Worm (Caenorhabditis elegans) whole organism, L1 larva: ENCODE results near the gene dgn-2.

Source experiments
- C16A3.4 ChIP-seq: fragments of 150-350 bp; optimal IDR thresholded peaks from 2 replicates; lab custom pipeline; 2014; ENCODE audit warnings: missing biosample characterization, missing genetic modification characterization
- ama-1 ChIP-seq: fragments of 150-350 bp; optimal IDR thresholded peaks from 2 replicates; lab custom pipeline; 2014
- ceh-82 ChIP-seq, 3 experiments: fragments of 150-350 bp in 1 of 3; sonication (generic microtip) in 2 of 3; optimal IDR thresholded peaks; 2 replicates each; lab custom pipeline; 2014 to 2017; ENCODE audit warnings: missing biosample characterization in 3 of 3, missing genetic modification characterization in 3 of 3
- ceh-88 ChIP-seq: fragments of 200-800 bp; sonication (Bioruptor generic); IDR thresholded peaks from 2 replicates; pipeline ENCODE4 v1.3.6; 2022; ENCODE audit warnings: missing genetic modification characterization, missing compliant biosample characterization
- efl-3 ChIP-seq: fragments of 200-800 bp; sonication (Bioruptor generic); optimal IDR thresholded peaks from 2 replicates; lab custom pipeline; 2018; ENCODE audit warnings: mild to moderate bottlenecking, missing genetic modification characterization, missing compliant biosample characterization
- elt-2 ChIP-seq: sonication (generic microtip); optimal IDR thresholded peaks from 2 replicates; lab custom pipeline; 2016; ENCODE audit warnings: missing genetic modification characterization, mild to moderate bottlenecking, inconsistent platforms, missing compliant biosample characterization, missing genetic modification reagents
- fkh-8 ChIP-seq: sonication (generic microtip); optimal IDR thresholded peaks from 2 replicates; lab custom pipeline; 2016; ENCODE audit warnings: mild to moderate bottlenecking, missing genetic modification characterization, missing compliant biosample characterization
- irx-1 ChIP-seq: sonication (generic microtip); optimal IDR thresholded peaks from 2 replicates; lab custom pipeline; 2016; ENCODE audit warnings: missing genetic modification characterization, missing compliant biosample characterization
- jun-1 ChIP-seq: fragments of 150-350 bp; optimal IDR thresholded peaks from 2 replicates; lab custom pipeline; 2014; ENCODE audit warnings: missing biosample characterization, missing genetic modification reagents, missing genetic modification characterization
- nhr-47 ChIP-seq: sonication (generic microtip); optimal IDR thresholded peaks from 2 replicates; lab custom pipeline; 2016; ENCODE audit warnings: mild to moderate bottlenecking, missing genetic modification characterization, moderate library complexity, missing compliant biosample characterization
- nhr-77 ChIP-seq: fragments of 150-350 bp; optimal IDR thresholded peaks from 2 replicates; lab custom pipeline; 2014; ENCODE audit warnings: missing biosample characterization, missing genetic modification characterization
- nhr-85 ChIP-seq: sonication (generic microtip); peaks from one replicate; lab custom pipeline; 2016; ENCODE audit warnings: missing genetic modification characterization, inconsistent platforms, missing compliant biosample characterization
- pag-3 ChIP-seq: sonication (generic microtip); optimal IDR thresholded peaks from 2 replicates; lab custom pipeline; 2017; ENCODE audit warnings: missing genetic modification characterization, mild to moderate bottlenecking, missing compliant biosample characterization, antibody characterized with exemption, borderline replicate concordance; ENCODE audit not compliant: insufficient read depth
- swsn-7 ChIP-seq: sonication (generic microtip); optimal IDR thresholded peaks from 2 replicates; lab custom pipeline; 2016; ENCODE audit warnings: missing genetic modification characterization, missing compliant biosample characterization
- tlp-1 ChIP-seq: fragments of 150-350 bp; optimal IDR thresholded peaks from 2 replicates; lab custom pipeline; 2014; ENCODE audit warnings: missing biosample characterization, missing genetic modification characterization
- zag-1 ChIP-seq: fragments of 150-350 bp; optimal IDR thresholded peaks from 2 replicates; lab custom pipeline; 2014; ENCODE audit warnings: missing biosample characterization, missing genetic modification characterization

dgn-2 gene

DNA sequence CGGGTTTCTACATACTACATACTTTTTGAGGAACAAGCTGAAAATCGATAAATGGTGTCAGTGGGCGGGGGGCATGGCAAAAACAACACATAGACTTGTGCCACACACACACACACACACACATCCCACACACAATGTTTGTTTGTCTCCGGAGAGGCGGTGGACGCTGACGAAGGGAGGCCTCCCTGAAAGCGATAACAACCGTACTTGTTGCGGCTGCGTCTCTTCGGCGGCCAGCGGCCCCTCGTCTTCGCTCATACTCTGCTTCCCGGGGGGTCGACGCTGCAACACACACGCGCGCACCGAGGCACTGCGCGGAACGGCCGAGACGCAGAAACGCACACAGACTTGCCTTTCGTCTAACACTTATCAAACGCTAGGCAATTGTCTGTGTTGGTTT is 47.6 kb downstream of the dgn-2 start (continued):
- TF ChIP-seq ceh-88 (GFP tag; lab: Robert Waterston, UW) (no peak), irx-1 (tag; lab: Kevin White, UChicago) (peak; percentile 48), efl-3 (GFP tag; lab: Kevin White, UChicago) (no peak), zag-1 (tag; lab: Kevin White, UChicago) (no peak), jun-1 (tag; lab: Kevin White, UChicago) (peak; percentile 66), nhr-47 (tag; lab: Kevin White, UChicago) (peak; percentile 72), ama-1 (lab: Kevin White, UChicago) (no peak), elt-2 (tag; lab: Kevin White, UChicago) (peak; percentile 60), nhr-77 (tag; lab: Kevin White, UChicago) (peak; percentile 45), ceh-82 (tag; optimal IDR thresholded peaks at IDR 0.05; lab: Kevin White, UChicago) (peak; percentile 9 to 74 (median 59)), pag-3 (tag; lab: Kevin White, UChicago) (no peak), tlp-1 (no peak), nhr-85 (tag; lab: Kevin White, UChicago) (peak; percentile 79), swsn-7 (tag; lab: Kevin White, UChicago) (peak; percentile 42), C16A3.4 (peak; percentile 36), fkh-8 (tag; lab: Kevin White, UChicago) (peak; percentile 42)
- TF ChIP-seq, all 84 proteins: peak for 35
